Worm (Caenorhabditis elegans) whole organism, late embryonic: ENCODE measurements around the gene T05B9.2.

ENCODE experiments used
- C08G9.2 ChIP-seq: sonication (generic microtip); optimal IDR thresholded peaks from 2 replicates; lab custom pipeline; 2016; ENCODE audit warnings: mild to moderate bottlenecking, missing genetic modification characterization, moderate library complexity, missing compliant biosample characterization
- C38D4.7 ChIP-seq: fragments of 200-800 bp; sonication (Bioruptor generic); optimal IDR thresholded peaks from 2 replicates; lab custom pipeline; 2018; ENCODE audit warnings: mild to moderate bottlenecking, missing genetic modification characterization, moderate library complexity, missing compliant biosample characterization
- K02D7.2 ChIP-seq: sonication (generic microtip); optimal IDR thresholded peaks from 2 replicates; lab custom pipeline; 2017; ENCODE audit warnings: mild to moderate bottlenecking, missing genetic modification characterization, missing compliant biosample characterization
- K09A11.1 ChIP-seq: sonication (generic microtip); optimal IDR thresholded peaks from 2 replicates; lab custom pipeline; 2017; ENCODE audit warnings: antibody characterized with exemption, mild to moderate bottlenecking, missing genetic modification characterization, missing compliant biosample characterization; ENCODE audit not compliant: insufficient read depth
- ahr-1 ChIP-seq: sonication (generic microtip); optimal IDR thresholded peaks from 2 replicates; lab custom pipeline; 2016; ENCODE audit warnings: missing genetic modification characterization, missing compliant biosample characterization
- ceh-14 ChIP-seq: sonication (generic microtip); optimal IDR thresholded peaks from 2 replicates; lab custom pipeline; 2016; ENCODE audit warnings: missing genotype, missing genetic modification characterization, missing compliant biosample characterization
- ceh-18 ChIP-seq: sonication (generic microtip); optimal IDR thresholded peaks from 2 replicates; lab custom pipeline; 2016; ENCODE audit warnings: missing genetic modification characterization, missing compliant biosample characterization
- ceh-2 ChIP-seq: sonication (generic microtip); optimal IDR thresholded peaks from 2 replicates; lab custom pipeline; 2016; ENCODE audit warnings: missing genotype, missing genetic modification characterization, missing compliant biosample characterization
- ceh-22 ChIP-seq: sonication (generic microtip); optimal IDR thresholded peaks from 2 replicates; lab custom pipeline; 2017; ENCODE audit warnings: missing biosample characterization, missing genetic modification characterization
- ceh-30 ChIP-seq: fragments of 150-350 bp; optimal IDR thresholded peaks from 2 replicates; lab custom pipeline; 2014; ENCODE audit warnings: missing biosample characterization, missing genetic modification characterization
- ceh-34 ChIP-seq: sonication (generic microtip); optimal IDR thresholded peaks from 2 replicates; lab custom pipeline; 2016; ENCODE audit warnings: mild to moderate bottlenecking, missing genetic modification characterization, missing compliant biosample characterization
- ceh-45 ChIP-seq: fragments of 200-800 bp; sonication (Bioruptor generic); IDR thresholded peaks from 2 replicates; pipeline ENCODE4 v1.3.6; 2022; ENCODE audit warnings: missing genetic modification reagents, missing genetic modification characterization, missing compliant biosample characterization
- ceh-48 ChIP-seq: sonication (generic microtip); optimal IDR thresholded peaks from 2 replicates; lab custom pipeline; 2016; ENCODE audit warnings: missing genetic modification characterization, inconsistent platforms, missing compliant biosample characterization
- ceh-6 ChIP-seq: fragments of 200-800 bp; sonication (Bioruptor generic); optimal IDR thresholded peaks from 2 replicates; lab custom pipeline; 2018; ENCODE audit warnings: mild to moderate bottlenecking, missing genetic modification characterization, missing compliant biosample characterization
- ceh-9 ChIP-seq: sonication (generic microtip); optimal IDR thresholded peaks from 2 replicates; lab custom pipeline; 2016; ENCODE audit warnings: mild to moderate bottlenecking, missing genetic modification characterization, inconsistent platforms, missing compliant biosample characterization
- dmd-4 ChIP-seq: sonication (generic microtip); optimal IDR thresholded peaks from 2 replicates; lab custom pipeline; 2016; ENCODE audit warnings: borderline replicate concordance, missing genetic modification characterization, missing compliant biosample characterization
- dve-1 ChIP-seq: sonication (generic microtip); optimal IDR thresholded peaks from 2 replicates; lab custom pipeline; 2017; ENCODE audit warnings: antibody characterized with exemption, mild to moderate bottlenecking, missing genetic modification characterization, missing compliant biosample characterization
- elt-2 ChIP-seq: sonication (generic microtip); optimal IDR thresholded peaks from 2 replicates; lab custom pipeline; 2016; ENCODE audit warnings: missing genetic modification reagents, missing genetic modification characterization, missing compliant biosample characterization
- ets-4 ChIP-seq: sonication (generic microtip); optimal IDR thresholded peaks from 2 replicates; lab custom pipeline; 2016; ENCODE audit warnings: missing genetic modification characterization, missing compliant biosample characterization
- fkh-10 ChIP-seq: fragments of 150-350 bp; optimal IDR thresholded peaks from 2 replicates; lab custom pipeline; 2014; ENCODE audit warnings: missing biosample characterization, missing genetic modification reagents, missing genetic modification characterization
- fkh-6 ChIP-seq: sonication (generic microtip); optimal IDR thresholded peaks from 2 replicates; lab custom pipeline; 2016; ENCODE audit warnings: missing genetic modification characterization, missing compliant biosample characterization
- hlh-13 ChIP-seq: fragments of 200-800 bp; sonication (Bioruptor generic); optimal IDR thresholded peaks from 2 replicates; lab custom pipeline; 2018; ENCODE audit warnings: mild to moderate bottlenecking, missing genetic modification characterization, missing compliant biosample characterization
- hlh-15 ChIP-seq: sonication (generic microtip); optimal IDR thresholded peaks from 2 replicates; lab custom pipeline; 2016; ENCODE audit warnings: missing genetic modification characterization, missing compliant biosample characterization
- hlh-30 ChIP-seq: sonication (generic microtip); optimal IDR thresholded peaks from 2 replicates; lab custom pipeline; 2017; ENCODE audit warnings: antibody characterized with exemption, missing genetic modification characterization, missing compliant biosample characterization; ENCODE audit not compliant: insufficient read depth
- lim-6 ChIP-seq: sonication (generic microtip); optimal IDR thresholded peaks from 2 replicates; lab custom pipeline; 2016; ENCODE audit warnings: missing genetic modification characterization, missing compliant biosample characterization
- lin-11 ChIP-seq: fragments of 200-800 bp; sonication (Bioruptor generic); optimal IDR thresholded peaks from 2 replicates; lab custom pipeline; 2018; ENCODE audit warnings: mild to moderate bottlenecking, missing genetic modification characterization, missing compliant biosample characterization
- madf-2 ChIP-seq: sonication (generic microtip); optimal IDR thresholded peaks from 2 replicates; lab custom pipeline; 2017; ENCODE audit warnings: missing genetic modification characterization, missing compliant biosample characterization
- mec-3 ChIP-seq: sonication (generic microtip); optimal IDR thresholded peaks from 2 replicates; lab custom pipeline; 2016; ENCODE audit warnings: borderline replicate concordance, missing genetic modification characterization, missing compliant biosample characterization
- nfya-1 ChIP-seq: sonication (generic microtip); optimal IDR thresholded peaks from 2 replicates; lab custom pipeline; 2017; ENCODE audit warnings: missing genetic modification characterization, mild to moderate bottlenecking, missing compliant biosample characterization, antibody characterized with exemption, moderate library complexity
- nhr-232 ChIP-seq: sonication (generic microtip); optimal IDR thresholded peaks from 2 replicates; lab custom pipeline; 2016; ENCODE audit warnings: missing genetic modification characterization, missing compliant biosample characterization
- npax-4 ChIP-seq: sonication (generic microtip); optimal IDR thresholded peaks from 2 replicates; lab custom pipeline; 2016; ENCODE audit warnings: missing genetic modification characterization, missing compliant biosample characterization
- odd-2 ChIP-seq: sonication (generic microtip); optimal IDR thresholded peaks from 2 replicates; lab custom pipeline; 2017; ENCODE audit warnings: antibody characterized with exemption, mild to moderate bottlenecking, missing genetic modification characterization, missing compliant biosample characterization
- pag-3 ChIP-seq: sonication (generic microtip); optimal IDR thresholded peaks from 2 replicates; lab custom pipeline; 2016; ENCODE audit warnings: missing compliant biosample characterization, missing genetic modification characterization, borderline replicate concordance
- pat-9 ChIP-seq: fragments of 200-800 bp; sonication (Bioruptor generic); optimal IDR thresholded peaks from 2 replicates; lab custom pipeline; 2018; ENCODE audit warnings: mild to moderate bottlenecking, missing genetic modification characterization, moderate library complexity, missing compliant biosample characterization
- pax-1 ChIP-seq: fragments of 150-350 bp; optimal IDR thresholded peaks from 2 replicates; lab custom pipeline; 2014; ENCODE audit warnings: missing biosample characterization, missing genetic modification characterization
- pha-2 ChIP-seq: sonication (generic microtip); optimal IDR thresholded peaks from 2 replicates; lab custom pipeline; 2017; ENCODE audit warnings: mild to moderate bottlenecking, missing genetic modification characterization, missing compliant biosample characterization
- pha-4 ChIP-seq: fragments of 150-350 bp; optimal IDR thresholded peaks from 2 replicates; lab custom pipeline; 2018; ENCODE audit warnings: missing biosample characterization, missing genetic modification reagents, missing genetic modification characterization
- pros-1 ChIP-seq: fragments of 150-350 bp; optimal IDR thresholded peaks from 2 replicates; lab custom pipeline; 2014; ENCODE audit warnings: missing biosample characterization, missing genetic modification reagents, missing genetic modification characterization
- ref-2 ChIP-seq: sonication (generic microtip); optimal IDR thresholded peaks from 2 replicates; lab custom pipeline; 2016; ENCODE audit warnings: missing genetic modification characterization, missing compliant biosample characterization
- rnt-1 ChIP-seq: sonication (generic microtip); optimal IDR thresholded peaks from 2 replicates; lab custom pipeline; 2016; ENCODE audit warnings: missing genetic modification characterization, missing compliant biosample characterization
- sdc-2 ChIP-seq: sonication (generic microtip); optimal IDR thresholded peaks from 2 replicates; lab custom pipeline; 2016; ENCODE audit warnings: missing genotype, missing genetic modification characterization, missing compliant biosample characterization
- tbx-2 ChIP-seq: sonication (generic microtip); optimal IDR thresholded peaks from 2 replicates; lab custom pipeline; 2016; ENCODE audit warnings: missing genetic modification characterization, missing compliant biosample characterization
- tbx-7 ChIP-seq: sonication (generic microtip); optimal IDR thresholded peaks from 2 replicates; lab custom pipeline; 2016; ENCODE audit warnings: missing genotype, missing genetic modification characterization, missing compliant biosample characterization
- unc-42 ChIP-seq: sonication (generic microtip); optimal IDR thresholded peaks from 2 replicates; lab custom pipeline; 2016; ENCODE audit warnings: missing genotype, missing genetic modification characterization, missing compliant biosample characterization
- unc-55 ChIP-seq: sonication (generic microtip); optimal IDR thresholded peaks from 2 replicates; lab custom pipeline; 2017; ENCODE audit warnings: missing biosample characterization, missing genetic modification reagents, missing genetic modification characterization
- zip-5 ChIP-seq: sonication (generic microtip); optimal IDR thresholded peaks from 2 replicates; lab custom pipeline; 2016; ENCODE audit warnings: missing genetic modification characterization, missing compliant biosample characterization
- ztf-16 ChIP-seq: sonication (generic microtip); optimal IDR thresholded peaks from 2 replicates; lab custom pipeline; 2017; ENCODE audit warnings: missing genetic modification characterization, missing compliant biosample characterization

T05B9.2 gene

DNA sequence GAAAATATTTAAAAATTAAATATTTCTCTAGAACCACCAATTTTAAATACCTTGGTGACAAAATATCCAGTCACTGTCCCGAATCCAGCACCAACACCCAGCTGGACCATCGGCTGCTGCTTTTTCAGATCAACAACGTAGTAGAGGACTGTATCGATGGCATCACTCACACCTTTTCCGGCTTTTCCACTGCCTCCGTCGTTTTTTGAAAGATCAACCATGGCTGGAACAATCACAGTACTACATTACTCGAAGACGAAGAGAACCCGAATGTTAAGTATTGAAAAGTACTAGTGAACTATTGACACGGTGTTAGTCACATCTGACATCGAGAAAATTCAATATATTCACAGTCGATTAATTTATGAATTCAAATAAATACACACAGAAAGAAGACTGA lies 18.5 kb upstream of the T05B9.2 start, which contains the start of gene fndc-1:
Gene fndc-1, minus strand, starts transcription at position 227 of the 400 bp plus-strand sequence.
- TF ChIP-seq madf-2 (no peak), ceh-48 (tag; lab: Kevin White, UChicago) (no peak), pha-2 (no peak), ahr-1 (tag; lab: Kevin White, UChicago) (no peak), unc-55 (GFP tag; lab: Kevin White, UChicago) (no peak), C08G9.2 (tag; lab: Kevin White, UChicago) (no peak), ztf-16 (tag; lab: Kevin White, UChicago) (no peak), pat-9 (tag; lab: Kevin White, UChicago) (no peak), nfya-1 (tag; lab: Kevin White, UChicago) (no peak), unc-42 (tag; lab: Kevin White, UChicago) (no peak), hlh-13 (GFP tag; lab: Kevin White, UChicago) (no peak), ceh-6 (GFP tag; lab: Kevin White, UChicago) (no peak), ceh-34 (tag; lab: Kevin White, UChicago) (no peak), lin-11 (no peak), K02D7.2 (no peak), pag-3 (tag; lab: Kevin White, UChicago) (no peak), elt-2 (no peak), pros-1 (tag; lab: Kevin White, UChicago) (no peak)

DNA sequence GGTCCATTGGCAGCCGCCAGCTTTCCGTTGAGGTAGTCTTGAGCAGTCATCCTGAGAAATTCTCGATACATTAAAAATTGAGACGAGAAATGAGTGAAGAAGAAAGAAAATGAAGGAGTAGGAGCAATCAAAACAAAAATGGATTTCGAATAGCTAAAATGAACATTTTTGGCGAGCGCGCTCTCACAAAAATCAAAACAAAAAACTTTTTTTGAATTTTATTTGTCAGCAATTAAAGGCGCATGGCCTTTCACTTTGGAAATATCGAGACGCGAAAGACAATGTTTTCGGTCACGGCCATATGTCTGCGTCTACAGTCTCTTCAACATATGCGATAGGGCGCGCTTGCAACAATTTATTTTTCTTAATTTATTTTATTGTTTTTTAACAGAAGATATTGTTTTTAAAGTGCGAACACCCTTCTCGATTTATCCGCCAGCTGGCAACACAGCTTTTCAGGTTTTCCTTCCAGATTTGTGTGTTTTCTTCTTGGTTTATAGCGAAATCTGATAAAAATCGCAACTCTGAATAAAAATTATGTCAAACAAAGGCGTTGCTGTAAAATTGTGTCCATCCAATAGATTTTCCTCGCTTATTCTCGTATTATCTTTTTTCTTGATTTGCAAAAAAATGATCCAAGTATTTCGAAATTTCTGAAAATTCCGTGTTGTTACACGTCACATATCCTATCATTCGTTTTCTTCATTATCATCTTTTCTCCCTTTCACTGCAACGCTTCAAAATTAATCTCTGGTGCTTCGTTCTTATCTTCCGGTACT lies 16.6 kb upstream of the T05B9.2 start, which contains the start of the genes rpn-9 and T06D8.9:
Gene rpn-9, minus strand, starts transcription at position 51 of the 779 bp plus-strand sequence.
Gene T06D8.9, plus strand, starts transcription at position 729 of the 779 bp plus-strand sequence.
- no peak for TF ChIP-seq nhr-232 (tag; lab: Kevin White, UChicago)
- peak; percentile 43 for TF ChIP-seq ceh-2
- TF ChIP-seq hlh-15 (tag; lab: Kevin White, UChicago) = no peak
- TF ChIP-seq ceh-34 (tag; lab: Kevin White, UChicago) = peak; percentile 26
- TF ChIP-seq dve-1 = no peak
- peak; percentile 88 for TF ChIP-seq unc-42 (tag; lab: Kevin White, UChicago)
- no peak for TF ChIP-seq ceh-9 (tag; lab: Kevin White, UChicago)
- no peak for TF ChIP-seq npax-4
- TF ChIP-seq ceh-18 = peak; percentile 58
- TF ChIP-seq pag-3 (tag; lab: Kevin White, UChicago) = no peak
- TF ChIP-seq ceh-30 = no peak
- no peak for TF ChIP-seq mec-3 (tag; lab: Kevin White, UChicago)
- no peak for TF ChIP-seq ceh-22 (tag; lab: Kevin White, UChicago)
- TF ChIP-seq lim-6 (tag; lab: Kevin White, UChicago) = no peak
- TF ChIP-seq dmd-4 (tag; lab: Kevin White, UChicago) = no peak
- no peak for TF ChIP-seq sdc-2 (tag; lab: Kevin White, UChicago)
- TF ChIP-seq lin-11 = no peak
- no peak for TF ChIP-seq tbx-7 (tag; lab: Kevin White, UChicago)
- no peak for TF ChIP-seq K02D7.2
- TF ChIP-seq hlh-13 (GFP tag; lab: Kevin White, UChicago) = no peak
- peak; percentile 46 for TF ChIP-seq tbx-2 (tag; lab: Kevin White, UChicago)
- TF ChIP-seq fkh-10 = no peak
- TF ChIP-seq pros-1 (tag; lab: Kevin White, UChicago) = no peak
- TF ChIP-seq pha-4 (tag; lab: Kevin White, UChicago) = no peak
- TF ChIP-seq fkh-6 (tag; lab: Kevin White, UChicago) = no peak
- no peak for TF ChIP-seq pax-1 (tag; lab: Kevin White, UChicago)
- no peak for TF ChIP-seq zip-5 (tag; lab: Kevin White, UChicago)
- TF ChIP-seq ceh-6 (GFP tag; lab: Kevin White, UChicago) = no peak
- TF ChIP-seq C38D4.7 = no peak
- TF ChIP-seq pha-2 = no peak
- no peak for TF ChIP-seq elt-2
- peak; percentile 29 for TF ChIP-seq ceh-14 (tag; lab: Kevin White, UChicago)
- no peak for TF ChIP-seq ref-2 (tag; lab: Kevin White, UChicago)
- TF ChIP-seq pat-9 (tag; lab: Kevin White, UChicago) = no peak
- TF ChIP-seq ztf-16 (tag; lab: Kevin White, UChicago) = no peak
- no peak for TF ChIP-seq K09A11.1 (tag; lab: Kevin White, UChicago)
- TF ChIP-seq madf-2 = no peak
- TF ChIP-seq ceh-45 = no peak
- peak; percentile 59 for TF ChIP-seq hlh-30 (tag; lab: Kevin White, UChicago)
- peak; percentile 33 for TF ChIP-seq rnt-1 (tag; lab: Kevin White, UChicago)
- TF ChIP-seq nfya-1 (tag; lab: Kevin White, UChicago) = peak; percentile 73
- no peak for TF ChIP-seq ets-4 (tag; lab: Kevin White, UChicago)
- no peak for TF ChIP-seq odd-2 (tag; lab: Kevin White, UChicago)
